Worm (Caenorhabditis elegans): ENCODE results near the gene nex-3.
A peak's percentile ranks its signal among the peaks of the same experiment; 100 is the strongest.

The nex-3 gene

ce11 chrIII:4491164-4492144 is 49.6 kb downstream of the nex-3 start (continued):
- TF ChIP-seq elt-3 (tag; optimal IDR thresholded peaks at IDR 0.05) = no peak
- TF ChIP-seq nhr-71 (tag; optimal IDR thresholded peaks at IDR 0.05) = peak; percentile 41
- peak; percentile 65 for TF ChIP-seq nhr-85 (tag)
- TF ChIP-seq swsn-7 (tag; optimal IDR thresholded peaks at IDR 0.05) = no peak
- no peak for TF ChIP-seq aha-1 (tag; optimal IDR thresholded peaks at IDR 0.05)
- TF ChIP-seq unc-30 (tag; optimal IDR thresholded peaks at IDR 0.05) = no peak
- TF ChIP-seq snu-23 (GFP tag; optimal IDR thresholded peaks at IDR 0.05) = peak; percentile 35
- TF ChIP-seq unc-98 (GFP tag; IDR thresholded peaks at IDR 0.05) = no peak
- TF ChIP-seq lin-14 (GFP tag; optimal IDR thresholded peaks at IDR 0.05) = peak; percentile 9
- TF ChIP-seq fkh-8 (tag; optimal IDR thresholded peaks at IDR 0.05) = peak; percentile 48
- TF ChIP-seq C16A3.4 (tag; optimal IDR thresholded peaks at IDR 0.05) = no peak

- TF ChIP-seq elt-2 (tag; optimal IDR thresholded peaks at IDR 0.05) = peak; percentile 61
- no peak for TF ChIP-seq efl-1 (optimal IDR thresholded peaks at IDR 0.05)
- peak in 1 of 2 experiments; percentile 3 for TF ChIP-seq efl-1 (GFP tag; optimal IDR thresholded peaks at IDR 0.05 in 1 of 2)
- TF ChIP-seq dsc-1 (tag; optimal IDR thresholded peaks at IDR 0.05) = no peak
- TF ChIP-seq ets-5 (GFP tag; IDR thresholded peaks at IDR 0.05) = 0 out of 2 replicates have a peak, but pooled peaks have one; percentile 51
These were observed 51.3 kb downstream of the nex-3 start for ce11 chrIII:4493008-4493777.

Data from whole organism, L1 larva.